Fruit fly (Drosophila melanogaster) whole organism, embryonic: ENCODE data around the gene CG9150.
A peak's percentile ranks its signal among the peaks of the same experiment; 100 is the strongest.

Experiments used
- CG10543 ChIP-seq: fragments of 200-800 bp; sonication (Bioruptor generic); optimal IDR thresholded peaks from 3 replicates; lab custom pipeline; 2017; ENCODE audit warnings: missing biosample characterization, mild to moderate bottlenecking, missing genetic modification characterization, moderate library complexity
- CG11247 ChIP-seq: fragments of 200-800 bp; sonication (Bioruptor generic); IDR thresholded peaks from 2 replicates; pipeline ENCODE4 v1.3.6; 2022; ENCODE audit warnings: missing biosample characterization, missing genetic modification characterization
- CG15073 ChIP-seq: fragments of 200-800 bp; sonication (Bioruptor generic); optimal IDR thresholded peaks from 2 replicates; lab custom pipeline; 2016; ENCODE audit warnings: missing biosample characterization, missing genetic modification characterization
- CG30403 ChIP-seq: fragments of 200-800 bp; sonication (Bioruptor generic); optimal IDR thresholded peaks from 3 replicates; lab custom pipeline; 2016; ENCODE audit warnings: missing biosample characterization, missing genetic modification characterization
- CG43689 ChIP-seq: fragments of 200-800 bp; sonication (Bioruptor generic); IDR thresholded peaks from 2 replicates; pipeline ENCODE4 v1.3.6; 2022; ENCODE audit warnings: missing biosample characterization, missing genetic modification characterization
- CG6175 ChIP-seq: fragments of 200-800 bp; sonication (Bioruptor generic); IDR thresholded peaks from 3 replicates; pipeline ENCODE4 v1.3.6; 2022; ENCODE audit warnings: missing biosample characterization, missing genetic modification characterization
- CG7271 ChIP-seq: fragments of 200-800 bp; sonication (Bioruptor generic); optimal IDR thresholded peaks from 2 replicates; lab custom pipeline; 2018; ENCODE audit warnings: missing biosample characterization, mild to moderate bottlenecking, missing genetic modification characterization, moderate library complexity
- CG8089 ChIP-seq: fragments of 200-800 bp; sonication (Bioruptor generic); optimal IDR thresholded peaks from 3 replicates; lab custom pipeline; 2016; ENCODE audit warnings: missing biosample characterization, missing genetic modification characterization
- CG8290 ChIP-seq, 3 experiments: fragments of 200-800 bp; sonication (Bioruptor generic); optimal IDR thresholded peaks; 2 replicates each; lab custom pipeline; 2016 to 2019; ENCODE audit warnings: missing biosample characterization in 3 of 3, missing genetic modification characterization in 3 of 3, mild to moderate bottlenecking in 2 of 3, moderate library complexity in 1 of 3
- Dip2 ChIP-seq: fragments of 200-800 bp; sonication (Bioruptor generic); IDR thresholded peaks from 2 replicates; pipeline ENCODE4 v1.3.6; 2022; ENCODE audit warnings: missing biosample characterization, missing genetic modification characterization
- Elba2 ChIP-seq: fragments of 200-800 bp; sonication (Bioruptor generic); optimal IDR thresholded peaks from 3 replicates; lab custom pipeline; 2016; ENCODE audit warnings: missing biosample characterization, missing genetic modification characterization
- Ets65A ChIP-seq: fragments of 200-800 bp; sonication (Bioruptor generic); peaks from one replicate; lab custom pipeline; 2016; ENCODE audit warnings: missing biosample characterization, missing genetic modification characterization
- GATAe ChIP-seq: fragments of 200-800 bp; sonication (Bioruptor generic); conservative IDR thresholded peaks from 2 replicates; pipeline ENCODE4 v1.3.6; 2022; ENCODE audit warnings: missing biosample characterization, missing genetic modification characterization
- Med ChIP-seq: fragments of 200-800 bp; sonication (Bioruptor generic); peaks from one replicate; lab custom pipeline; 2016; ENCODE audit warnings: missing biosample characterization, missing genetic modification characterization, mild to moderate bottlenecking, inconsistent platforms, moderate library complexity
- Myb ChIP-seq: fragments of 200-800 bp; sonication (Bioruptor generic); optimal IDR thresholded peaks from 2 replicates; lab custom pipeline; 2016; ENCODE audit warnings: missing biosample characterization, missing genetic modification characterization
- NK7.1 ChIP-seq: fragments of 200-800 bp; sonication (Bioruptor generic); optimal IDR thresholded peaks from 3 replicates; lab custom pipeline; 2016; ENCODE audit warnings: missing biosample characterization, missing genetic modification characterization
- Neu2 ChIP-seq: fragments of 200-800 bp; sonication (Bioruptor generic); optimal IDR thresholded peaks from 3 replicates; lab custom pipeline; 2016; ENCODE audit warnings: missing biosample characterization, missing genetic modification characterization, borderline replicate concordance
- Poxn ChIP-seq: fragments of 200-800 bp; sonication (Bioruptor generic); IDR thresholded peaks from 2 replicates; pipeline ENCODE4 v1.3.6; 2022; ENCODE audit warnings: missing biosample characterization, missing genetic modification characterization
- Vsx1 ChIP-seq: fragments of 200-800 bp; sonication (Bioruptor generic); optimal IDR thresholded peaks from 2 replicates; lab custom pipeline; 2017; ENCODE audit warnings: missing biosample characterization, mild to moderate bottlenecking, missing genetic modification characterization, missing genetic modification reagents
- aop ChIP-seq: fragments of 200-800 bp; sonication (Bioruptor generic); IDR thresholded peaks from 2 replicates; pipeline ENCODE4 v1.3.6; 2022; ENCODE audit warnings: missing biosample characterization, missing genetic modification characterization
- bigmax ChIP-seq: fragments of 200-800 bp; sonication (Bioruptor generic); optimal IDR thresholded peaks from 2 replicates; lab custom pipeline; 2018; ENCODE audit warnings: missing biosample characterization, mild to moderate bottlenecking, missing genetic modification characterization
- crp ChIP-seq, 2 experiments: fragments of 200-800 bp; sonication (Bioruptor generic); optimal IDR thresholded peaks; 2 replicates in 1 of 2; 3 replicates in 1 of 2; lab custom pipeline; 2017; ENCODE audit warnings: missing biosample characterization in 2 of 2, missing genetic modification characterization in 2 of 2, mild to moderate bottlenecking in 1 of 2, moderate library complexity in 1 of 2
- dm ChIP-seq: fragments of 200-800 bp; sonication (Bioruptor generic); optimal IDR thresholded peaks from 3 replicates; lab custom pipeline; 2016; ENCODE audit warnings: missing biosample characterization, missing genetic modification characterization
- exex ChIP-seq: fragments of 200-800 bp; sonication (Bioruptor generic); optimal IDR thresholded peaks from 4 replicates; lab custom pipeline; 2018; ENCODE audit warnings: missing biosample characterization, mild to moderate bottlenecking, missing genetic modification characterization, moderate library complexity
- fd64A ChIP-seq: fragments of 200-800 bp; sonication (Bioruptor generic); optimal IDR thresholded peaks from 3 replicates; lab custom pipeline; 2018; ENCODE audit warnings: missing biosample characterization, mild to moderate bottlenecking, missing genetic modification characterization
- grn ChIP-seq: fragments of 200-800 bp; sonication (Bioruptor generic); optimal IDR thresholded peaks from 3 replicates; lab custom pipeline; 2017; ENCODE audit warnings: missing biosample characterization, missing genetic modification characterization
- insv ChIP-seq, 2 experiments: fragments of 200-800 bp; sonication (Bioruptor generic); optimal IDR thresholded peaks; 3 replicates each; lab custom pipeline; 2016 to 2018; ENCODE audit warnings: missing biosample characterization in 2 of 2, missing genetic modification characterization in 2 of 2
- knrl ChIP-seq: fragments of 200-800 bp; sonication (Bioruptor generic); IDR thresholded peaks from 3 replicates; pipeline ENCODE4 v1.3.6; 2022; ENCODE audit warnings: missing biosample characterization, missing genetic modification characterization; ENCODE audit not compliant: partially characterized antibody
- onecut ChIP-seq: fragments of 200-800 bp; sonication (Bioruptor generic); IDR thresholded peaks from 2 replicates; pipeline ENCODE4 v1.3.6; 2022; ENCODE audit warnings: missing biosample characterization, missing genetic modification characterization
- pnt ChIP-seq: fragments of 200-800 bp; sonication (Bioruptor generic); optimal IDR thresholded peaks from 3 replicates; lab custom pipeline; 2016; ENCODE audit warnings: missing biosample characterization, missing genetic modification characterization
- ranshi ChIP-seq: fragments of 200-800 bp; sonication (Bioruptor generic); IDR thresholded peaks from 2 replicates; pipeline ENCODE4 v1.3.6; 2022; ENCODE audit warnings: missing biosample characterization, missing genetic modification characterization
- sd ChIP-seq: fragments of 200-800 bp; sonication (Bioruptor generic); optimal IDR thresholded peaks from 3 replicates; lab custom pipeline; 2018; ENCODE audit warnings: missing biosample characterization, mild to moderate bottlenecking, missing genetic modification characterization, moderate library complexity
- stwl ChIP-seq: fragments of 200-800 bp; sonication (Bioruptor generic); optimal IDR thresholded peaks from 3 replicates; lab custom pipeline; 2018; ENCODE audit warnings: missing biosample characterization, mild to moderate bottlenecking, missing genetic modification characterization, moderate library complexity
- sug ChIP-seq: fragments of 200-800 bp; optimal IDR thresholded peaks from 2 replicates; lab custom pipeline; 2019; ENCODE audit warnings: missing biosample characterization, mild to moderate bottlenecking, missing genetic modification characterization, moderate library complexity
- tio ChIP-seq: fragments of 200-800 bp; sonication (Bioruptor generic); optimal IDR thresholded peaks from 2 replicates; lab custom pipeline; 2017; ENCODE audit warnings: missing biosample characterization, missing genetic modification characterization, inconsistent platforms
- vfl ChIP-seq: fragments of 200-800 bp; sonication (Bioruptor generic); optimal IDR thresholded peaks from 2 replicates; lab custom pipeline; 2016; ENCODE audit warnings: missing biosample characterization, missing genetic modification characterization

The CG9150 gene

dm6 chr2L:6074314-6074713, 5.9 kb upstream of the CG9150 start (continued):
- no peak for TF ChIP-seq ranshi
- TF ChIP-seq CG15073 (GFP tag; lab: Kevin White, UChicago): no peak
- no peak for TF ChIP-seq CG7271 (tag; lab: Kevin White, UChicago)
- TF ChIP-seq Poxn (GFP tag; lab: Robert Waterston, UW): no peak
- no peak for TF ChIP-seq Ets65A (GFP tag; lab: Kevin White, UChicago)
- TF ChIP-seq CG43689: no peak
- TF ChIP-seq knrl (GFP tag; lab: Robert Waterston, UW): no peak
- TF ChIP-seq Med (GFP tag; lab: Kevin White, UChicago): peak; percentile 60
- no peak for TF ChIP-seq CG30403 (GFP tag; lab: Kevin White, UChicago)
- no peak for TF ChIP-seq pnt (GFP tag; lab: Kevin White, UChicago)
- TF ChIP-seq CG8089 (GFP tag; lab: Kevin White, UChicago): no peak
- TF ChIP-seq vfl (GFP tag; lab: Kevin White, UChicago): no peak
- TF ChIP-seq Dip2 (GFP tag; lab: Robert Waterston, UW): no peak
- no peak for TF ChIP-seq CG11247 (GFP tag; lab: Robert Waterston, UW)
- TF ChIP-seq onecut: no peak
- TF ChIP-seq crp (GFP tag; optimal IDR thresholded peaks at IDR 0.05; lab: Kevin White, UChicago): no peak
- TF ChIP-seq aop (GFP tag; lab: Robert Waterston, UW): no peak
- TF ChIP-seq Myb (GFP tag; lab: Kevin White, UChicago): no peak
- TF ChIP-seq, all 482 proteins: peak for 25

dm6 chr2L:6073894-6074293, 5.5 kb upstream of the CG9150 start:
- TF ChIP-seq fd64A (GFP tag; lab: Kevin White, UChicago) (no peak), Vsx1 (GFP tag; lab: Kevin White, UChicago) (peak; percentile 87), stwl (tag; lab: Kevin White, UChicago) (no peak), exex (tag; lab: Kevin White, UChicago) (peak; percentile 52), dm (GFP tag; lab: Kevin White, UChicago) (no peak), grn (GFP tag; lab: Kevin White, UChicago) (peak; percentile 69)

- TF ChIP-seq Elba2 (GFP tag; lab: Kevin White, UChicago): no peak
- TF ChIP-seq Med (GFP tag; lab: Kevin White, UChicago): peak; percentile 62
- peak; percentile 38 for TF ChIP-seq exex (tag; lab: Kevin White, UChicago)
- peak; percentile 76 for TF ChIP-seq GATAe (GFP tag; lab: Robert Waterston, UW)
- no peak for TF ChIP-seq Neu2 (GFP tag; lab: Kevin White, UChicago)
- TF ChIP-seq CG6175 (GFP tag; lab: Robert Waterston, UW): no peak
- TF ChIP-seq insv (GFP tag; optimal IDR thresholded peaks at IDR 0.05; lab: Kevin White, UChicago): no peak
- peak; percentile 74 for TF ChIP-seq sd (tag; lab: Kevin White, UChicago)
- TF ChIP-seq CG8290 (GFP tag; optimal IDR thresholded peaks at IDR 0.05; lab: Kevin White, UChicago): no peak
- TF ChIP-seq CG8290 (tag; optimal IDR thresholded peaks at IDR 0.05; lab: Kevin White, UChicago): no peak
- TF ChIP-seq onecut: no peak
- TF ChIP-seq grn (GFP tag; lab: Kevin White, UChicago): peak; percentile 61
- no peak for TF ChIP-seq bigmax (GFP tag; lab: Kevin White, UChicago)
- TF ChIP-seq CG10543 (GFP tag; lab: Kevin White, UChicago): peak; percentile 32
- peak; percentile 8 for TF ChIP-seq sug
- no peak for TF ChIP-seq NK7.1
- TF ChIP-seq Ets65A (GFP tag; lab: Kevin White, UChicago): peak; percentile 33
- no peak for TF ChIP-seq tio (GFP tag; lab: Kevin White, UChicago)
These were observed 3.7 kb upstream of the CG9150 start for dm6 chr2L:6072124-6072523.
